Worm (Caenorhabditis elegans) whole organism, L4 larva: ENCODE measurements around the gene C49G7.10.

Source experiments
- D1046.2 ChIP-seq: fragments of 200-800 bp; sonication (Bioruptor generic); IDR thresholded peaks from 2 replicates; pipeline ENCODE4 v1.3.6; 2022; ENCODE audit warnings: missing genetic modification characterization, missing compliant biosample characterization
- F10B5.3 ChIP-seq: sonication (generic microtip); optimal IDR thresholded peaks from 2 replicates; lab custom pipeline; 2016; ENCODE audit warnings: mild to moderate bottlenecking, missing genetic modification characterization, missing compliant biosample characterization
- T20F7.1 ChIP-seq: fragments of 200-800 bp; sonication (Bioruptor generic); optimal IDR thresholded peaks from 2 replicates; lab custom pipeline; 2018; ENCODE audit warnings: mild to moderate bottlenecking, missing genetic modification characterization, missing compliant biosample characterization
- Y48G9A.11 ChIP-seq: fragments of 200-800 bp; sonication (Bioruptor generic); IDR thresholded peaks from 2 replicates; pipeline ENCODE4 v1.3.6; 2022; ENCODE audit warnings: missing genetic modification reagents, missing genetic modification characterization, missing compliant biosample characterization
- ZK337.2 ChIP-seq: fragments of 200-800 bp; sonication (Bioruptor generic); IDR thresholded peaks from 2 replicates; pipeline ENCODE4 v1.3.6; 2022; ENCODE audit warnings: missing genetic modification reagents, missing genetic modification characterization, missing compliant biosample characterization
- aha-1 ChIP-seq: fragments of 150-350 bp; peaks from one replicate; lab custom pipeline; 2014; ENCODE audit warnings: missing biosample characterization, missing genetic modification characterization
- arid-1 ChIP-seq: fragments of 200-800 bp; sonication (Bioruptor generic); conservative IDR thresholded peaks from 2 replicates; pipeline ENCODE4 v1.3.6; 2022; ENCODE audit warnings: missing genetic modification reagents, missing genetic modification characterization, missing compliant biosample characterization
- ceh-20 ChIP-seq: fragments of 200-800 bp; sonication (Bioruptor generic); IDR thresholded peaks from 2 replicates; pipeline ENCODE4 v1.3.6; 2022; ENCODE audit warnings: missing genetic modification reagents, missing genetic modification characterization, missing compliant biosample characterization
- ceh-44 ChIP-seq: fragments of 200-800 bp; sonication (Bioruptor generic); IDR thresholded peaks from 2 replicates; pipeline ENCODE4 v1.3.6; 2022; ENCODE audit warnings: missing genetic modification reagents, missing genetic modification characterization, missing compliant biosample characterization
- ceh-62 ChIP-seq: sonication (generic microtip); optimal IDR thresholded peaks from 2 replicates; lab custom pipeline; 2017; ENCODE audit warnings: missing biosample characterization, missing genetic modification characterization
- ces-1 ChIP-seq: fragments of 150-350 bp; sonication (generic microtip); optimal IDR thresholded peaks from 4 replicates; lab custom pipeline; 2014; ENCODE audit warnings: missing biosample characterization, missing genetic modification reagents, missing genetic modification characterization
- daf-12 ChIP-seq: fragments of 150-350 bp; optimal IDR thresholded peaks from 2 replicates; lab custom pipeline; 2014; ENCODE audit warnings: missing biosample characterization, missing genetic modification reagents, missing genetic modification characterization
- daf-16 ChIP-seq, 3 experiments: sonication (generic microtip); optimal IDR thresholded peaks; 2 replicates each; lab custom pipeline; 2016 to 2017; ENCODE audit warnings: missing genetic modification characterization in 3 of 3, missing genetic modification reagents in 3 of 3, mild to moderate bottlenecking in 2 of 3, missing compliant biosample characterization in 2 of 3, missing biosample characterization in 1 of 3, moderate library complexity in 1 of 3
- daf-8 ChIP-seq: fragments of 200-800 bp; sonication (Bioruptor generic); IDR thresholded peaks from 2 replicates; pipeline ENCODE4 v1.3.6; 2022; ENCODE audit warnings: missing genetic modification characterization, missing compliant biosample characterization
- dmd-6 ChIP-seq: fragments of 200-800 bp; sonication (Bioruptor generic); IDR thresholded peaks from 2 replicates; pipeline ENCODE4 v1.3.6; 2022; ENCODE audit warnings: missing genetic modification reagents, missing genetic modification characterization, missing compliant biosample characterization
- dmd-9 ChIP-seq: fragments of 200-800 bp; sonication (Bioruptor generic); IDR thresholded peaks from 2 replicates; pipeline ENCODE4 v1.3.6; 2022; ENCODE audit warnings: missing genetic modification reagents, missing genetic modification characterization, missing compliant biosample characterization
- dpl-1 ChIP-seq: fragments of 150-350 bp; optimal IDR thresholded peaks from 2 replicates; lab custom pipeline; 2014; ENCODE audit warnings: missing biosample characterization, missing genetic modification reagents, missing genetic modification characterization
- duxl-1 ChIP-seq: sonication (generic microtip); optimal IDR thresholded peaks from 2 replicates; lab custom pipeline; 2016; ENCODE audit warnings: mild to moderate bottlenecking, missing genetic modification characterization, moderate library complexity, missing compliant biosample characterization; ENCODE audit not compliant: poor library complexity
- dve-1 ChIP-seq: sonication (generic microtip); optimal IDR thresholded peaks from 2 replicates; lab custom pipeline; 2017; ENCODE audit warnings: antibody characterized with exemption, mild to moderate bottlenecking, missing genetic modification characterization, missing compliant biosample characterization; ENCODE audit not compliant: insufficient read depth
- gei-8 ChIP-seq: fragments of 200-800 bp; sonication (Bioruptor generic); optimal IDR thresholded peaks from 2 replicates; lab custom pipeline; 2018; ENCODE audit warnings: mild to moderate bottlenecking, missing genetic modification characterization, missing compliant biosample characterization
- hlh-11 ChIP-seq: fragments of 200-800 bp; sonication (Bioruptor generic); optimal IDR thresholded peaks from 2 replicates; lab custom pipeline; 2018; ENCODE audit warnings: mild to moderate bottlenecking, missing genetic modification characterization, missing compliant biosample characterization
- hlh-30 ChIP-seq: sonication (generic microtip); optimal IDR thresholded peaks from 2 replicates; lab custom pipeline; 2017; ENCODE audit warnings: antibody characterized with exemption, mild to moderate bottlenecking, missing genetic modification characterization, missing compliant biosample characterization; ENCODE audit not compliant: insufficient read depth
- lin-1 ChIP-seq: fragments of 200-800 bp; sonication (Bioruptor generic); IDR thresholded peaks from 2 replicates; pipeline ENCODE4 v1.3.6; 2022; ENCODE audit warnings: missing genetic modification reagents, missing genetic modification characterization, missing compliant biosample characterization
- lin-29 ChIP-seq: fragments of 200-800 bp; sonication (Bioruptor generic); IDR thresholded peaks from 2 replicates; pipeline ENCODE4 v1.3.6; 2022; ENCODE audit warnings: missing genetic modification reagents, missing genetic modification characterization, missing compliant biosample characterization
- lin-38 ChIP-seq: fragments of 200-800 bp; sonication (Bioruptor generic); IDR thresholded peaks from 2 replicates; pipeline ENCODE4 v1.3.6; 2022; ENCODE audit warnings: missing genetic modification reagents, missing genetic modification characterization, missing compliant biosample characterization
- lin-39 ChIP-seq: fragments of 150-350 bp; optimal IDR thresholded peaks from 2 replicates; lab custom pipeline; 2014; ENCODE audit warnings: missing biosample characterization, missing genetic modification reagents, missing genetic modification characterization
- mep-1 ChIP-seq: fragments of 150-350 bp; sonication (generic microtip); optimal IDR thresholded peaks from 3 replicates; lab custom pipeline; 2014; ENCODE audit warnings: missing biosample characterization, missing genetic modification characterization
- mes-2 ChIP-seq: sonication (generic microtip); optimal IDR thresholded peaks from 2 replicates; lab custom pipeline; 2016; ENCODE audit warnings: missing genotype, mild to moderate bottlenecking, missing genetic modification characterization, missing compliant biosample characterization; ENCODE audit not compliant: poor library complexity, severe bottlenecking
- nhr-102 ChIP-seq: sonication (generic microtip); optimal IDR thresholded peaks from 2 replicates; lab custom pipeline; 2016; ENCODE audit warnings: mild to moderate bottlenecking, missing genetic modification characterization, moderate library complexity, missing compliant biosample characterization
- nhr-237 ChIP-seq: sonication (generic microtip); optimal IDR thresholded peaks from 2 replicates; lab custom pipeline; 2017; ENCODE audit warnings: missing biosample characterization, missing genetic modification characterization
- nhr-28 ChIP-seq: fragments of 150-350 bp; optimal IDR thresholded peaks from 2 replicates; lab custom pipeline; 2014; ENCODE audit warnings: missing biosample characterization, missing genetic modification characterization
- nhr-41 ChIP-seq: fragments of 200-800 bp; sonication (Bioruptor generic); IDR thresholded peaks from 2 replicates; pipeline ENCODE4 v1.3.6; 2022; ENCODE audit warnings: missing genetic modification reagents, missing genetic modification characterization, missing compliant biosample characterization
- nhr-48 ChIP-seq: sonication (generic microtip); optimal IDR thresholded peaks from 2 replicates; lab custom pipeline; 2016; ENCODE audit warnings: mild to moderate bottlenecking, missing genetic modification characterization, missing compliant biosample characterization
- nhr-6 ChIP-seq: fragments of 150-350 bp; optimal IDR thresholded peaks from 2 replicates; lab custom pipeline; 2014; ENCODE audit warnings: missing biosample characterization, missing genetic modification characterization
- nhr-77 ChIP-seq: fragments of 150-350 bp; optimal IDR thresholded peaks from 2 replicates; lab custom pipeline; 2014; ENCODE audit warnings: missing biosample characterization, missing genetic modification characterization
- pha-4 ChIP-seq, 2 experiments: fragments of 150-350 bp in 1 of 2; fragments of 200-800 bp in 1 of 2; sonication (Bioruptor generic) in 1 of 2; IDR thresholded peaks in 1 of 2; optimal IDR thresholded peaks in 1 of 2; 2 replicates each; pipeline versions ENCODE4 v1.3.6 to Lab custom; 2014 to 2022; ENCODE audit warnings: missing genetic modification characterization in 2 of 2, missing genetic modification reagents in 2 of 2, missing biosample characterization in 1 of 2, missing compliant biosample characterization in 1 of 2
- php-3 ChIP-seq: fragments of 200-800 bp; sonication (Bioruptor generic); IDR thresholded peaks from 2 replicates; pipeline ENCODE4 v1.3.6; 2022; ENCODE audit warnings: missing genetic modification reagents, missing genetic modification characterization, missing compliant biosample characterization
- pqm-1 ChIP-seq: sonication (generic microtip); optimal IDR thresholded peaks from 2 replicates; lab custom pipeline; 2017; ENCODE audit warnings: missing biosample characterization, missing genetic modification characterization
- set-16 ChIP-seq: fragments of 200-800 bp; sonication (Bioruptor generic); IDR thresholded peaks from 2 replicates; pipeline ENCODE4 v1.3.6; 2022; ENCODE audit warnings: missing genetic modification reagents, missing genetic modification characterization, missing compliant biosample characterization
- snpc-4 ChIP-seq: fragments of 150-350 bp; optimal IDR thresholded peaks from 2 replicates; lab custom pipeline; 2014; ENCODE audit warnings: missing biosample characterization, missing genetic modification characterization
- tra-1 ChIP-seq: fragments of 200-800 bp; sonication (Bioruptor generic); IDR thresholded peaks from 2 replicates; pipeline ENCODE4 v1.3.6; 2022; ENCODE audit warnings: missing genetic modification reagents, missing genetic modification characterization, missing compliant biosample characterization
- unc-39 ChIP-seq: sonication (generic microtip); optimal IDR thresholded peaks from 2 replicates; lab custom pipeline; 2017; ENCODE audit warnings: missing biosample characterization, missing genetic modification characterization
- unc-62 ChIP-seq, 3 experiments: fragments of 150-350 bp in 1 of 3; sonication (generic microtip); optimal IDR thresholded peaks in 2 of 3; peaks in 1 of 3; 1 replicate in 1 of 3; 2 replicates in 2 of 3; lab custom pipeline; 2014 to 2017; ENCODE audit warnings: missing biosample characterization in 3 of 3, missing genetic modification characterization in 3 of 3, missing genetic modification reagents in 3 of 3, missing genotype in 1 of 3
- zip-2 ChIP-seq: fragments of 150-350 bp; optimal IDR thresholded peaks from 2 replicates; lab custom pipeline; 2014; ENCODE audit warnings: missing biosample characterization, missing genetic modification characterization
- ztf-7 ChIP-seq: fragments of 150-350 bp; optimal IDR thresholded peaks from 2 replicates; lab custom pipeline; 2014; ENCODE audit warnings: missing biosample characterization, missing genetic modification characterization

Gene C49G7.10

DNA sequence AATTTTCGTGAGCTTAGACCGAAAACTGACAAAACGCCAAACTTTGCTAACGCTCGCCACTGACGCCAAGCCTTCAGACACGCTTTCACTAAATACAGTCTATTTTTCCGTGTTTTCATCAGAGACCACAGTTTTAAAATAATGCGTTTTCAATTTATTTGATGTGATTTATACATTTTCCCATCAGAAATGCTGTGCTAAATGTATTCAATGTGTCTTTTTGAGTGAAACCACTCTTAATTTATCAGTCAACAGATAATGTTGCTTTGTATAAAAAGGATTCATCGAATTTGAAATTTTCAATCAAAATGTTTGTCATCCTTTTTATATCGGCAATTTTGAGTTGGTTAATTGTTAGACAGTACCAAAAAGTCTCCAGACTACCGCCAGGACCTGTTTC, 10.5 kb downstream of the C49G7.10 start, which contains the start of gene cyp-35A4:
Gene cyp-35A4 (plus strand): TSS at position 301 of the 400 bp plus-strand sequence.
- TF ChIP-seq daf-12 (no peak), ceh-62 (tag; lab: Kevin White, UChicago) (no peak), set-16 (GFP tag; lab: Robert Waterston, UW) (no peak), ceh-20 (GFP tag; lab: Robert Waterston, UW) (no peak), arid-1 (no peak), ZK337.2 (GFP tag; lab: Robert Waterston, UW) (no peak), tra-1 (GFP tag; lab: Robert Waterston, UW) (no peak), D1046.2 (GFP tag; lab: Robert Waterston, UW) (no peak), lin-1 (GFP tag; lab: Robert Waterston, UW) (no peak), nhr-41 (GFP tag; lab: Robert Waterston, UW) (no peak), unc-39 (tag; lab: Kevin White, UChicago) (no peak), lin-39 (tag; lab: Kevin White, UChicago) (no peak), daf-8 (GFP tag; lab: Robert Waterston, UW) (no peak), Y48G9A.11 (no peak), mep-1 (tag; lab: Kevin White, UChicago) (no peak), lin-38 (GFP tag; lab: Robert Waterston, UW) (no peak)

DNA sequence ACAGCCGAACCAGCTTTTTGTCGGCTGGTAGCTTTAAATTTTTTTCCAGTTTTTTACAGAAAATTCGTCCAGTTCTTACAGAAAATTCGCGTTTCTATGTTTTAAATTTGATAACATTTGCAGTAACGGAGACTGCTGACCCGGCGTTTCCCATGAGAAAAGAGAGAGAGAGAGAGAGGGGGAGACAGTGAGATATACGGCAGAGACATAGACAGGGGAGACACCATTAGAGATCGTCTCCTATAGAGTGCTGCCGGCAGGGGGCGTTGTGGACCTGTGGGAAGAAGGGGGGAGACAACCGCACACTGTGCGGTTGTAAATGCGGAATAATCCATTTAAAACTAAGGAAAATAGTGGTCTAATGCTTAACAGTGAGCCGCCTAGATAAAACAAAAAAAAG, 12.2 kb downstream of the C49G7.10 start:
- TF ChIP-seq lin-29 (GFP tag; lab: Robert Waterston, UW) (no peak), mes-2 (peak; percentile 31), gei-8 (GFP tag; lab: Kevin White, UChicago) (no peak), hlh-30 (tag; lab: Kevin White, UChicago) (peak; percentile 31), ceh-44 (GFP tag; lab: Robert Waterston, UW) (no peak), aha-1 (peak; percentile 31), snpc-4 (tag; lab: Kevin White, UChicago) (no peak), duxl-1 (tag; lab: Kevin White, UChicago) (peak; percentile 54), nhr-28 (tag; lab: Kevin White, UChicago) (peak; percentile 1), Y48G9A.11 (no peak)

DNA sequence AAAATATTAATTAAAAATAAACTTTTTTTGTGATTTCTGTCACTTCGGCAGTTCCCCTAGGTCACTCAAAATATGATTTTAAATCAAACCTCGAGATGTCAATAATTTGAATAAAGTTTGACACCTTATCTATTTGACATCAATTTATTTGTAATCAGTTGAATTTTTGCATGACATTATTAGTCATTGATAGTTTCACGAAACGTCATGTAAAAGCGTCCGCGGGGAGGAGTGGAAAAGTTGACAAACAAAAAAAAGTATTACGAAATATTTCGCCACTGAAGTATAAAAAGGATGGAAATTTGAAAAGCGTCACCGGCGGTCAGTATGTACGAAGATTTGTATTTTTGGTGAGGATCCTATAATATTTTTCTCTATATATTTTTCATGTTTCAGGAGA, 17.0 kb downstream of the C49G7.10 start, which contains the start of gene K09D9.1:
Gene K09D9.1 (plus strand): TSS at position 271 of the 400 bp plus-strand sequence.
- TF ChIP-seq pqm-1 (peak; percentile 75), ztf-7 (tag; lab: Kevin White, UChicago) (peak; percentile 67), ces-1 (no peak), pha-4 (GFP tag; IDR thresholded peaks at IDR 0.05; lab: Robert Waterston, UW) (peak; percentile 38; the same call in 1 of the 2 replicates), pha-4 (tag; optimal IDR thresholded peaks at IDR 0.05; lab: Kevin White, UChicago) (peak; percentile 29), zip-2 (tag; lab: Kevin White, UChicago) (peak; percentile 95), hlh-11 (tag; lab: Kevin White, UChicago) (peak; percentile 84), nhr-237 (tag; lab: Kevin White, UChicago) (no peak), dmd-6 (peak; percentile 97), nhr-102 (peak; percentile 66), unc-62 (GFP tag; optimal IDR thresholded peaks at IDR 0.05 in 1 of 2; lab: Kevin White, UChicago) (no peak), unc-62 (tag; optimal IDR thresholded peaks at IDR 0.05; lab: Kevin White, UChicago) (no peak), php-3 (peak; percentile 78), lin-1 (GFP tag; lab: Robert Waterston, UW) (0 out of 2 replicates have a peak, but pooled peaks have one; percentile 45), daf-8 (GFP tag; lab: Robert Waterston, UW) (no peak), dve-1 (tag; lab: Kevin White, UChicago) (peak; percentile 93), dpl-1 (GFP tag; lab: Kevin White, UChicago) (peak; percentile 14), T20F7.1 (GFP tag; lab: Kevin White, UChicago) (peak; percentile 70), F10B5.3 (tag; lab: Kevin White, UChicago) (no peak), hlh-30 (tag; lab: Kevin White, UChicago) (peak; percentile 79), nhr-48 (peak; percentile 45), nhr-77 (tag; lab: Kevin White, UChicago) (peak; percentile 86), nhr-28 (tag; lab: Kevin White, UChicago) (peak; percentile 81), nhr-6 (tag; lab: Kevin White, UChicago) (peak; percentile 17), daf-16 (GFP tag; optimal IDR thresholded peaks at IDR 0.05; lab: Kevin White, UChicago) (peak in 1 of 2 experiments; percentile 57), daf-16 (tag; optimal IDR thresholded peaks at IDR 0.05; lab: Kevin White, UChicago) (peak; percentile 95), dmd-9 (GFP tag; lab: Robert Waterston, UW) (no peak), nhr-41 (GFP tag; lab: Robert Waterston, UW) (peak; percentile 58; the same call in 1 of the 2 replicates)
